Worm (Caenorhabditis elegans): ENCODE data around the gene plx-2.

Gene plx-2

ce11 chrII:14399595-14399994, 25.1 kb downstream of the plx-2 start:
- TF ChIP-seq F37B4.10 (GFP tag; IDR thresholded peaks at IDR 0.05): no peak
- no peak; the same call in 1 of the 2 replicates for TF ChIP-seq Y67H2A.10 (GFP tag; conservative IDR thresholded peaks at IDR 0.05)
- TF ChIP-seq ZK185.1 (tag; optimal IDR thresholded peaks at IDR 0.05; ENCODE audit: poor library complexity, severe bottlenecking): peak; percentile 60
- TF ChIP-seq nfya-1 (tag; optimal IDR thresholded peaks at IDR 0.05; ENCODE audit: borderline replicate concordance, insufficient read depth): no peak
- TF ChIP-seq somi-1 (GFP tag; optimal IDR thresholded peaks at IDR 0.05): no peak
- no peak for TF ChIP-seq pha-4 (tag; optimal IDR thresholded peaks at IDR 0.05)
- TF ChIP-seq tbx-9 (tag; optimal IDR thresholded peaks at IDR 0.05; ENCODE audit: borderline replicate concordance): no peak
- no peak for TF ChIP-seq mel-28 (tag; optimal IDR thresholded peaks at IDR 0.05; ENCODE audit: borderline replicate concordance)
- TF ChIP-seq zfh-2 (GFP tag; conservative IDR thresholded peaks at IDR 0.05): no peak
- TF ChIP-seq attf-5 (GFP tag; optimal IDR thresholded peaks at IDR 0.05): peak; percentile 94
- TF ChIP-seq Y95B8A.8 (GFP tag; IDR thresholded peaks at IDR 0.05): no peak
- TF ChIP-seq hlh-12 (tag; optimal IDR thresholded peaks at IDR 0.05): no peak
- TF ChIP-seq lsy-27 (tag; optimal IDR thresholded peaks at IDR 0.05; ENCODE audit: borderline replicate concordance, insufficient read depth): no peak
- no peak for TF ChIP-seq D2030.7 (GFP tag; IDR thresholded peaks at IDR 0.05)
- TF ChIP-seq him-1 (tag; optimal IDR thresholded peaks at IDR 0.05): no peak
- no peak for TF ChIP-seq dpff-1 (tag; optimal IDR thresholded peaks at IDR 0.05)
- TF ChIP-seq Y53G8AR.9 (GFP tag; conservative IDR thresholded peaks at IDR 0.05): no peak
- no peak for TF ChIP-seq egrh-3 (GFP tag; IDR thresholded peaks at IDR 0.05)
- TF ChIP-seq madf-3 (GFP tag; IDR thresholded peaks at IDR 0.05): peak; percentile 98
- no peak for TF ChIP-seq B0035.1 (tag; optimal IDR thresholded peaks at IDR 0.05)
- no peak for TF ChIP-seq snpc-4 (GFP tag; optimal IDR thresholded peaks at IDR 0.05)
- peak; percentile 45 to 65 (median 51) for TF ChIP-seq snpc-4 (tag; optimal IDR thresholded peaks at IDR 0.05)
- no peak for TF ChIP-seq fkh-3 (tag; optimal IDR thresholded peaks at IDR 0.05)
- TF ChIP-seq ztf-26 (tag; optimal IDR thresholded peaks at IDR 0.05): peak; percentile 73
- TF ChIP-seq ceh-27 (GFP tag; optimal IDR thresholded peaks at IDR 0.05): no peak
- no peak for TF ChIP-seq F22D6.2 (tag; optimal IDR thresholded peaks at IDR 0.05)
- no peak for TF ChIP-seq bed-2 (GFP tag; IDR thresholded peaks at IDR 0.05)
- TF ChIP-seq lsl-1 (GFP tag; optimal IDR thresholded peaks at IDR 0.05): no peak
- peak; percentile 49 for TF ChIP-seq nhr-80 (tag; optimal IDR thresholded peaks at IDR 0.05)
- no peak for TF ChIP-seq F55B11.4 (tag; optimal IDR thresholded peaks at IDR 0.05; ENCODE audit: borderline replicate concordance, insufficient read depth)
- no peak for TF ChIP-seq F52B5.7 (tag; optimal IDR thresholded peaks at IDR 0.05)
- TF ChIP-seq dpl-1 (GFP tag; optimal IDR thresholded peaks at IDR 0.05): peak; percentile 41
- no peak for TF ChIP-seq rcor-1 (GFP tag; IDR thresholded peaks at IDR 0.05)
- TF ChIP-seq ztf-18 (tag; optimal IDR thresholded peaks at IDR 0.05): peak; percentile 28
- no peak for TF ChIP-seq nhr-179 (tag; optimal IDR thresholded peaks at IDR 0.05)
- no peak for TF ChIP-seq nhr-120 (GFP tag; IDR thresholded peaks at IDR 0.05)
- peak; percentile 3 for TF ChIP-seq tbp1 (GFP tag; optimal IDR thresholded peaks at IDR 0.05)
- no peak for TF ChIP-seq C06A6.2 (GFP tag; conservative IDR thresholded peaks at IDR 0.05)
- no peak for TF ChIP-seq C17E4.6 (GFP tag; IDR thresholded peaks at IDR 0.05)
- peak; percentile 56 for TF ChIP-seq F23B12.7 (tag; optimal IDR thresholded peaks at IDR 0.05; ENCODE audit: insufficient read depth)
- no peak for TF ChIP-seq snpc-1.1 (tag; optimal IDR thresholded peaks at IDR 0.05; ENCODE audit: insufficient read depth)
- no peak for TF ChIP-seq ceh-40 (GFP tag; IDR thresholded peaks at IDR 0.05)
- TF ChIP-seq nfya-2 (GFP tag; IDR thresholded peaks at IDR 0.05): no peak
- TF ChIP-seq F57A8.1 (GFP tag; optimal IDR thresholded peaks at IDR 0.05): no peak
- no peak for TF ChIP-seq Y79H2A.3 (GFP tag; conservative IDR thresholded peaks at IDR 0.05)
- TF ChIP-seq attf-3 (GFP tag; conservative IDR thresholded peaks at IDR 0.05): no peak
- TF ChIP-seq rec-8 (tag; optimal IDR thresholded peaks at IDR 0.05): no peak
- no peak for TF ChIP-seq ccch-3 (GFP tag; optimal IDR thresholded peaks at IDR 0.05)

Data from whole organism, young adult.